Worm (Caenorhabditis elegans) whole organism, early embryonic: ENCODE measurements around the gene scl-5.

Source experiments
- F13C5.2 ChIP-seq: sonication (generic microtip); optimal IDR thresholded peaks from 2 replicates; lab custom pipeline; 2017; ENCODE audit warnings: mild to moderate bottlenecking, missing genetic modification characterization, inconsistent platforms, missing compliant biosample characterization
- ama-1 ChIP-seq: fragments of 150-350 bp; optimal IDR thresholded peaks from 2 replicates; lab custom pipeline; 2014
- ceh-13 ChIP-seq: fragments of 200-800 bp; sonication (Bioruptor generic); optimal IDR thresholded peaks from 2 replicates; lab custom pipeline; 2018; ENCODE audit warnings: mild to moderate bottlenecking, missing genetic modification characterization, missing compliant biosample characterization
- flt-1 ChIP-seq: fragments of 200-800 bp; sonication (Bioruptor generic); IDR thresholded peaks from 2 replicates; pipeline ENCODE4 v1.3.6; 2022; ENCODE audit warnings: missing genetic modification characterization, missing compliant biosample characterization
- hmbx-1 ChIP-seq: sonication (generic microtip); optimal IDR thresholded peaks from 2 replicates; lab custom pipeline; 2016; ENCODE audit warnings: mild to moderate bottlenecking, missing genetic modification characterization, missing compliant biosample characterization
- hnd-1 ChIP-seq: sonication (generic microtip); optimal IDR thresholded peaks from 2 replicates; lab custom pipeline; 2016; ENCODE audit warnings: missing genetic modification characterization, missing compliant biosample characterization
- pes-1 ChIP-seq: fragments of 200-800 bp; sonication (Bioruptor generic); IDR thresholded peaks from 2 replicates; pipeline ENCODE4 v1.3.6; 2022; ENCODE audit warnings: missing genetic modification reagents, missing genetic modification characterization, missing compliant biosample characterization
- sea-1 ChIP-seq: fragments of 200-800 bp; sonication (Bioruptor generic); conservative IDR thresholded peaks from 2 replicates; pipeline ENCODE4 v1.3.6; 2022; ENCODE audit warnings: missing genetic modification characterization, missing compliant biosample characterization
- tra-4 ChIP-seq: sonication (generic microtip); optimal IDR thresholded peaks from 2 replicates; lab custom pipeline; 2017; ENCODE audit warnings: missing genetic modification characterization, missing compliant biosample characterization

ce11 chrIV:13044980-13045379 is 18.8 kb upstream of the scl-5 start:
- TF ChIP-seq flt-1 (GFP tag; lab: Robert Waterston, UW) (no peak), F13C5.2 (no peak), ama-1 (lab: Kevin White, UChicago) (no peak), ceh-13 (GFP tag; lab: Kevin White, UChicago) (no peak), pes-1 (GFP tag; lab: Robert Waterston, UW) (no peak), sea-1 (no peak), hnd-1 (tag; lab: Kevin White, UChicago) (no peak), hmbx-1 (no peak), tra-4 (tag; lab: Kevin White, UChicago) (no peak)
